Worm (Caenorhabditis elegans) whole organism, L4 larva: ENCODE data around the gene C01G10.10.

Experiments used
- dmd-8 ChIP-seq: fragments of 200-800 bp; sonication (Bioruptor generic); IDR thresholded peaks from 2 replicates; pipeline ENCODE4 v1.3.6; 2022; ENCODE audit warnings: missing genetic modification characterization, missing compliant biosample characterization
- dpl-1 ChIP-seq: fragments of 150-350 bp; optimal IDR thresholded peaks from 2 replicates; lab custom pipeline; 2014; ENCODE audit warnings: missing biosample characterization, missing genetic modification reagents, missing genetic modification characterization
- egl-27 ChIP-seq: sonication (generic microtip); optimal IDR thresholded peaks from 3 replicates; lab custom pipeline; 2017; ENCODE audit warnings: missing biosample characterization, missing genetic modification reagents, missing genetic modification characterization
- mdl-1 ChIP-seq, 2 experiments: fragments of 150-350 bp in 1 of 2; sonication (generic microtip) in 1 of 2; optimal IDR thresholded peaks; 2 replicates each; lab custom pipeline; 2014 to 2017; ENCODE audit warnings: missing biosample characterization in 2 of 2, missing genetic modification characterization in 2 of 2
- nhr-10 ChIP-seq: fragments of 150-350 bp; optimal IDR thresholded peaks from 2 replicates; lab custom pipeline; 2014; ENCODE audit warnings: missing biosample characterization, missing genetic modification characterization
- nhr-28 ChIP-seq: fragments of 150-350 bp; optimal IDR thresholded peaks from 2 replicates; lab custom pipeline; 2014; ENCODE audit warnings: missing biosample characterization, missing genetic modification characterization
- skn-1 ChIP-seq: fragments of 150-350 bp; optimal IDR thresholded peaks from 2 replicates; lab custom pipeline; 2014; ENCODE audit warnings: missing biosample characterization, missing genetic modification characterization
- unc-39 ChIP-seq: sonication (generic microtip); optimal IDR thresholded peaks from 2 replicates; lab custom pipeline; 2017; ENCODE audit warnings: missing biosample characterization, missing genetic modification characterization
- unc-62 ChIP-seq, 3 experiments: fragments of 150-350 bp in 1 of 3; sonication (generic microtip); optimal IDR thresholded peaks in 2 of 3; peaks in 1 of 3; 1 replicate in 1 of 3; 2 replicates in 2 of 3; lab custom pipeline; 2014 to 2017; ENCODE audit warnings: missing biosample characterization in 3 of 3, missing genetic modification characterization in 3 of 3, missing genetic modification reagents in 3 of 3, missing genotype in 1 of 3
- ztf-11 ChIP-seq: fragments of 150-350 bp; optimal IDR thresholded peaks from 2 replicates; lab custom pipeline; 2014; ENCODE audit warnings: missing biosample characterization, missing genetic modification characterization

DNA sequence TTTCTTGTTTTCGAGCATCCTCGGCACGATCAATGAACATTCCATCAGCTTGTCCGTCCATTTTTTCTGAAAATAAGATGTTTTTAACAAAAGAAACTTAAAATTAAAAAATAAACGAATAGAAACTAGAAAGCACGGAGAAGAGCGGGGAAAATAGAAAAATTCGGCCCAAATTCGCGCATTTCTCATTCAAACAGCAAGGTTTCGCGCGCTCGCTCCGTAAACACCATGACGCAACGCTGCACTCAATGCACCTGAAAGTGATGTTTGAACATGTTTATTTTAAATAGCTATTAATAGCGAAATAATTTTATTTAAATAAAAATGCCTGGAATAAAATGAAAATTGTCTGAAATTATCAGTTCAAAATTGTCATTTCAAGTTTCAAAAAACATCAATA lies 22.7 kb downstream of the C01G10.10 start, which contains the start of the genes mcm-3 and C25D7.15:
- TF ChIP-seq ztf-11 (no peak), dpl-1 (peak; percentile 85), mdl-1 (tag; optimal IDR thresholded peaks at IDR 0.05; lab: Kevin White, UChicago) (no peak), unc-62 (GFP tag; optimal IDR thresholded peaks at IDR 0.05 in 1 of 2; lab: Kevin White, UChicago) (no peak), unc-62 (tag; optimal IDR thresholded peaks at IDR 0.05; lab: Kevin White, UChicago) (no peak), nhr-10 (tag; lab: Kevin White, UChicago) (no peak), unc-39 (tag; lab: Kevin White, UChicago) (no peak), nhr-28 (tag; lab: Kevin White, UChicago) (no peak), skn-1 (tag; lab: Kevin White, UChicago) (no peak), dmd-8 (GFP tag; lab: Robert Waterston, UW) (no peak), egl-27 (no peak)
